Worm (Caenorhabditis elegans) whole organism, late embryonic: Measurements from ENCODE around the gene C25H3.11.

ENCODE experiments used
- T23F11.4 ChIP-seq: fragments of 200-800 bp; sonication (Bioruptor generic); optimal IDR thresholded peaks from 2 replicates; lab custom pipeline; 2018; ENCODE audit warnings: mild to moderate bottlenecking, missing genetic modification characterization, missing compliant biosample characterization
- ceh-24 ChIP-seq: sonication (generic microtip); optimal IDR thresholded peaks from 2 replicates; lab custom pipeline; 2016; ENCODE audit warnings: mild to moderate bottlenecking, missing genetic modification characterization, missing compliant biosample characterization
- odd-2 ChIP-seq: sonication (generic microtip); optimal IDR thresholded peaks from 2 replicates; lab custom pipeline; 2017; ENCODE audit warnings: antibody characterized with exemption, mild to moderate bottlenecking, missing genetic modification characterization, missing compliant biosample characterization

ce11 chrII:5735744-5736143 lies 46.9 kb upstream of the C25H3.11 start:
- TF ChIP-seq T23F11.4 (GFP tag; lab: Kevin White, UChicago) (no peak), ceh-24 (tag; lab: Kevin White, UChicago) (no peak), odd-2 (no peak)
